Fruit fly (Drosophila melanogaster) whole organism, embryonic: ENCODE measurements around the gene CG43693.
A peak's percentile ranks its signal among the peaks of the same experiment; 100 is the strongest.

Experiments
- Atf-2 ChIP-seq: fragments of 200-800 bp; sonication (Bioruptor generic); optimal IDR thresholded peaks from 2 replicates; lab custom pipeline; 2016; ENCODE audit warnings: missing biosample characterization, missing genetic modification characterization
- Atf6 ChIP-seq: fragments of 200-800 bp; sonication (Bioruptor generic); IDR thresholded peaks from 2 replicates; pipeline ENCODE4 v1.3.6; 2022; ENCODE audit warnings: missing biosample characterization, missing genetic modification characterization
- Awh ChIP-seq: fragments of 200-800 bp; sonication (Bioruptor generic); IDR thresholded peaks from 2 replicates; pipeline ENCODE4, ENCODE4 v1.3.6; 2022; ENCODE audit warnings: missing biosample characterization, missing genetic modification characterization
- Blimp-1 ChIP-seq: fragments of 200-800 bp; sonication (Bioruptor generic); optimal IDR thresholded peaks from 3 replicates; lab custom pipeline; 2018; ENCODE audit warnings: missing biosample characterization, missing genetic modification characterization, mild to moderate bottlenecking, moderate library complexity, missing genetic modification reagents
- CG10274 ChIP-seq: fragments of 200-800 bp; sonication (Bioruptor generic); optimal IDR thresholded peaks from 3 replicates; lab custom pipeline; 2017; ENCODE audit warnings: missing biosample characterization, mild to moderate bottlenecking, missing genetic modification characterization
- CG10462 ChIP-seq: fragments of 200-800 bp; sonication (Bioruptor generic); optimal IDR thresholded peaks from 2 replicates; lab custom pipeline; 2016; ENCODE audit warnings: missing biosample characterization, missing genetic modification characterization
- CG10979 ChIP-seq: fragments of 200-800 bp; sonication (Bioruptor generic); optimal IDR thresholded peaks from 2 replicates; lab custom pipeline; 2018; ENCODE audit warnings: missing biosample characterization, mild to moderate bottlenecking, missing genetic modification characterization, moderate library complexity
- CG11398 ChIP-seq: fragments of 200-800 bp; sonication (Bioruptor generic); optimal IDR thresholded peaks from 2 replicates; lab custom pipeline; 2016; ENCODE audit warnings: missing biosample characterization, missing genetic modification characterization
- CG11456 ChIP-seq: fragments of 200-800 bp; sonication (Bioruptor generic); IDR thresholded peaks from 3 replicates; pipeline ENCODE4 v1.3.6; 2022; ENCODE audit warnings: missing biosample characterization, missing genetic modification characterization
- CG12659 ChIP-seq: fragments of 200-800 bp; sonication (Bioruptor generic); optimal IDR thresholded peaks from 3 replicates; lab custom pipeline; 2017; ENCODE audit warnings: mild to moderate bottlenecking, missing biosample characterization, missing genetic modification reagents, missing genetic modification characterization
- CG14710 ChIP-seq: fragments of 200-800 bp; sonication (Bioruptor generic); optimal IDR thresholded peaks from 3 replicates; lab custom pipeline; 2019; ENCODE audit warnings: missing biosample characterization, mild to moderate bottlenecking, missing genetic modification characterization, moderate library complexity
- CG17186 ChIP-seq: fragments of 200-800 bp; sonication (Bioruptor generic); optimal IDR thresholded peaks from 3 replicates; lab custom pipeline; 2017; ENCODE audit warnings: missing biosample characterization, missing genetic modification reagents, missing genetic modification characterization
- CG1792 ChIP-seq: fragments of 200-800 bp; sonication (Bioruptor generic); optimal IDR thresholded peaks from 2 replicates; lab custom pipeline; 2016; ENCODE audit warnings: missing biosample characterization, missing genetic modification characterization
- CG1832 ChIP-seq: fragments of 200-800 bp; sonication (Bioruptor generic); optimal IDR thresholded peaks from 2 replicates; lab custom pipeline; 2017; ENCODE audit warnings: missing biosample characterization, mild to moderate bottlenecking, missing genetic modification characterization, inconsistent platforms
- CG18476 ChIP-seq: fragments of 200-800 bp; sonication (Bioruptor generic); optimal IDR thresholded peaks from 2 replicates; lab custom pipeline; 2016; ENCODE audit warnings: missing biosample characterization, mild to moderate bottlenecking, missing genetic modification characterization
- CG2678 ChIP-seq: fragments of 200-800 bp; sonication (Bioruptor generic); optimal IDR thresholded peaks from 3 replicates; lab custom pipeline; 2019; ENCODE audit warnings: missing biosample characterization, mild to moderate bottlenecking, missing genetic modification characterization, moderate library complexity
- CG3065 ChIP-seq: fragments of 200-800 bp; sonication (Bioruptor generic); optimal IDR thresholded peaks from 2 replicates; lab custom pipeline; 2016; ENCODE audit warnings: missing biosample characterization, missing genetic modification characterization
- CG32767 ChIP-seq: fragments of 200-800 bp; sonication (Bioruptor generic); IDR thresholded peaks from 2 replicates; pipeline ENCODE4 v1.3.6; 2022; ENCODE audit warnings: missing biosample characterization, missing genetic modification characterization
- CG3847 ChIP-seq: fragments of 200-800 bp; sonication (Bioruptor generic); IDR thresholded peaks from 2 replicates; pipeline ENCODE4 v1.3.6; 2022; ENCODE audit warnings: missing biosample characterization, missing genetic modification characterization
- CG4707 ChIP-seq: fragments of 200-800 bp; sonication (Bioruptor generic); optimal IDR thresholded peaks from 2 replicates; lab custom pipeline; 2018; ENCODE audit warnings: missing biosample characterization, mild to moderate bottlenecking, missing genetic modification characterization, moderate library complexity
- CG8089 ChIP-seq: fragments of 200-800 bp; sonication (Bioruptor generic); optimal IDR thresholded peaks from 3 replicates; lab custom pipeline; 2016; ENCODE audit warnings: missing biosample characterization, missing genetic modification characterization
- CG8944 ChIP-seq: fragments of 200-800 bp; sonication (Bioruptor generic); optimal IDR thresholded peaks from 3 replicates; lab custom pipeline; 2016; ENCODE audit warnings: missing biosample characterization, missing genetic modification characterization
- CG9727 ChIP-seq: fragments of 200-800 bp; sonication (Bioruptor generic); optimal IDR thresholded peaks from 3 replicates; lab custom pipeline; 2017; ENCODE audit warnings: missing biosample characterization, mild to moderate bottlenecking, missing genetic modification characterization
- Dek ChIP-seq: fragments of 200-800 bp; sonication (Bioruptor generic); optimal IDR thresholded peaks from 3 replicates; lab custom pipeline; 2019; ENCODE audit warnings: missing biosample characterization, mild to moderate bottlenecking, missing genetic modification characterization, moderate library complexity
- Eip74EF ChIP-seq, 2 experiments: fragments of 200-800 bp in 1 of 2; fragments of >200 bp in 1 of 2; sonication (Bioruptor generic) in 1 of 2; optimal IDR thresholded peaks; 2 replicates each; lab custom pipeline; 2017 to 2019; ENCODE audit warnings: missing biosample characterization in 2 of 2, missing genetic modification characterization in 2 of 2, mild to moderate bottlenecking in 1 of 2, moderate library complexity in 1 of 2
- HLH4C ChIP-seq: fragments of 200-800 bp; sonication (Bioruptor generic); IDR thresholded peaks from 3 replicates; pipeline ENCODE4 v1.3.6; 2022; ENCODE audit warnings: missing biosample characterization, missing genetic modification characterization; ENCODE audit not compliant: partially characterized antibody
- Hey ChIP-seq: fragments of 200-800 bp; sonication (Bioruptor generic); optimal IDR thresholded peaks from 3 replicates; lab custom pipeline; 2018; ENCODE audit warnings: missing biosample characterization, mild to moderate bottlenecking, missing genetic modification characterization
- Lhr ChIP-seq: fragments of 200-800 bp; sonication (Bioruptor generic); optimal IDR thresholded peaks from 3 replicates; lab custom pipeline; 2017; ENCODE audit warnings: mild to moderate bottlenecking, missing biosample characterization, missing genetic modification reagents, missing genetic modification characterization
- NC2β ChIP-seq: fragments of 200-800 bp; sonication (Bioruptor generic); optimal IDR thresholded peaks from 2 replicates; lab custom pipeline; 2016; ENCODE audit warnings: missing biosample characterization, missing genetic modification characterization
- NK7.1 ChIP-seq: fragments of 200-800 bp; sonication (Bioruptor generic); optimal IDR thresholded peaks from 3 replicates; lab custom pipeline; 2016; ENCODE audit warnings: missing biosample characterization, missing genetic modification characterization
- Opbp ChIP-seq: fragments of 200-800 bp; sonication (Bioruptor generic); IDR thresholded peaks from 3 replicates; pipeline ENCODE4 v1.3.6; 2022; ENCODE audit warnings: missing biosample characterization, missing genetic modification characterization; ENCODE audit not compliant: partially characterized antibody
- PHDP ChIP-seq: fragments of 200-800 bp; sonication (Bioruptor generic); optimal IDR thresholded peaks from 3 replicates; lab custom pipeline; 2018; ENCODE audit warnings: missing biosample characterization, mild to moderate bottlenecking, missing genetic modification characterization, moderate library complexity
- Trl ChIP-seq, 3 experiments: fragments of >200 bp in 2 of 3; fragments of 200-800 bp in 1 of 3; sonication (Bioruptor generic) in 1 of 3; optimal IDR thresholded peaks; 2 replicates in 1 of 3; 3 replicates in 2 of 3; lab custom pipeline; 2016 to 2017; ENCODE audit warnings: missing biosample characterization in 1 of 3, missing genetic modification characterization in 1 of 3
- ap ChIP-seq: fragments of 200-800 bp; sonication (Bioruptor generic); IDR thresholded peaks from 2 replicates; pipeline ENCODE4 v1.3.6; 2022; ENCODE audit warnings: missing biosample characterization, missing genetic modification characterization
- bowl ChIP-seq: fragments of 200-800 bp; sonication (Bioruptor generic); IDR thresholded peaks from 2 replicates; pipeline ENCODE4 v1.3.6; 2022; ENCODE audit warnings: missing biosample characterization, missing genetic modification characterization
- cg ChIP-seq: fragments of 200-800 bp; sonication (Bioruptor generic); optimal IDR thresholded peaks from 3 replicates; lab custom pipeline; 2019; ENCODE audit warnings: missing biosample characterization, mild to moderate bottlenecking, missing genetic modification characterization, moderate library complexity
- ci ChIP-seq: fragments of 200-800 bp; sonication (Bioruptor generic); IDR thresholded peaks from 3 replicates; pipeline ENCODE4 v1.3.6; 2022; ENCODE audit warnings: missing biosample characterization, missing genetic modification characterization
- cwo ChIP-seq: fragments of 200-800 bp; sonication (Bioruptor generic); optimal IDR thresholded peaks from 3 replicates; lab custom pipeline; 2017; ENCODE audit warnings: missing biosample characterization, missing genetic modification characterization, mild to moderate bottlenecking, moderate library complexity, missing genetic modification reagents
- da ChIP-seq: fragments of 200-800 bp; sonication (Bioruptor generic); optimal IDR thresholded peaks from 2 replicates; lab custom pipeline; 2016; ENCODE audit warnings: missing biosample characterization, missing genetic modification characterization
- emc ChIP-seq: fragments of 200-800 bp; sonication (Bioruptor generic); optimal IDR thresholded peaks from 2 replicates; lab custom pipeline; 2016; ENCODE audit warnings: missing biosample characterization, missing genetic modification characterization
- fd64A ChIP-seq: fragments of 200-800 bp; sonication (Bioruptor generic); optimal IDR thresholded peaks from 3 replicates; lab custom pipeline; 2018; ENCODE audit warnings: missing biosample characterization, mild to moderate bottlenecking, missing genetic modification characterization
- klu ChIP-seq: fragments of 200-800 bp; sonication (Bioruptor generic); IDR thresholded peaks from 2 replicates; pipeline ENCODE4 v1.3.6; 2022; ENCODE audit warnings: missing biosample characterization, missing genetic modification characterization
- lbe ChIP-seq: fragments of 200-800 bp; sonication (Bioruptor generic); optimal IDR thresholded peaks from 2 replicates; lab custom pipeline; 2016; ENCODE audit warnings: missing biosample characterization, mild to moderate bottlenecking, missing genetic modification characterization
- luna ChIP-seq: fragments of 200-800 bp; sonication (Bioruptor generic); optimal IDR thresholded peaks from 2 replicates; lab custom pipeline; 2016; ENCODE audit warnings: missing biosample characterization, missing genetic modification characterization
- mld ChIP-seq: fragments of 200-800 bp; sonication (Bioruptor generic); IDR thresholded peaks from 3 replicates; pipeline ENCODE4 v1.3.6; 2022; ENCODE audit warnings: missing biosample characterization, missing genetic modification characterization; ENCODE audit not compliant: partially characterized antibody
- p53 ChIP-seq: fragments of 200-800 bp; sonication (Bioruptor generic); optimal IDR thresholded peaks from 2 replicates; lab custom pipeline; 2016; ENCODE audit warnings: missing biosample characterization, missing genetic modification characterization
- sim ChIP-seq: fragments of 200-800 bp; sonication (Bioruptor generic); IDR thresholded peaks from 2 replicates; pipeline ENCODE4 v1.3.6; 2022; ENCODE audit warnings: missing biosample characterization, missing genetic modification characterization
- trem ChIP-seq: fragments of 200-800 bp; optimal IDR thresholded peaks from 3 replicates; lab custom pipeline; 2019; ENCODE audit warnings: missing biosample characterization, mild to moderate bottlenecking, missing genetic modification characterization, moderate library complexity
- wor ChIP-seq: fragments of 200-800 bp; sonication (Bioruptor generic); IDR thresholded peaks from 2 replicates; pipeline ENCODE4 v1.3.6; 2022; ENCODE audit warnings: missing biosample characterization, missing genetic modification characterization

The CG43693 gene

dm6 chr3L:11074043-11074853 is 23.1 kb upstream of the CG43693 start, which contains the start of the genes Pfdn2 and Noc1:
Pfdn2 (minus strand) TSS chr3L:11074388.
Noc1 (plus strand) TSS chr3L:11074769.
- TF ChIP-seq cg (no peak), Dek (tag; lab: Kevin White, UChicago) (no peak), CG8944 (GFP tag; lab: Kevin White, UChicago) (no peak), CG1792 (GFP tag; lab: Kevin White, UChicago) (no peak), HLH4C (GFP tag; lab: Robert Waterston, UW) (no peak), NK7.1 (GFP tag; lab: Kevin White, UChicago) (no peak), Trl (optimal IDR thresholded peaks at IDR 0.05; lab: Kevin White, UChicago) (no peak), Trl (GFP tag; optimal IDR thresholded peaks at IDR 0.05; lab: Kevin White, UChicago) (peak; percentile 32), emc (GFP tag; lab: Kevin White, UChicago) (no peak), CG4707 (GFP tag; lab: Kevin White, UChicago) (no peak), ap (GFP tag; lab: Robert Waterston, UW) (no peak), CG18476 (GFP tag; lab: Kevin White, UChicago) (no peak), Opbp (GFP tag; lab: Robert Waterston, UW) (no peak), CG14710 (tag; lab: Kevin White, UChicago) (peak; percentile 73), CG10979 (peak; percentile 33), CG1832 (GFP tag; lab: Kevin White, UChicago) (no peak), Awh (GFP tag; lab: Robert Waterston, UW) (0 out of 2 replicates have a peak, but pooled peaks have one; percentile 15), bowl (no peak), p53 (GFP tag; lab: Kevin White, UChicago) (no peak), CG32767 (GFP tag; lab: Robert Waterston, UW) (0 out of 2 replicates have a peak, but pooled peaks have one; percentile 30), CG11456 (GFP tag; lab: Robert Waterston, UW) (no peak), NC2β (no peak), klu (GFP tag; lab: Robert Waterston, UW) (no peak), cwo (GFP tag; lab: Kevin White, UChicago) (peak; percentile 82), luna (GFP tag; lab: Kevin White, UChicago) (no peak), CG8089 (GFP tag; lab: Kevin White, UChicago) (no peak), CG3065 (GFP tag; lab: Kevin White, UChicago) (no peak), Atf-2 (GFP tag; lab: Kevin White, UChicago) (no peak), sim (GFP tag; lab: Robert Waterston, UW) (no peak), CG11398 (GFP tag; lab: Kevin White, UChicago) (no peak), Blimp-1 (no peak), lbe (no peak), fd64A (GFP tag; lab: Kevin White, UChicago) (no peak), CG12659 (GFP tag; lab: Kevin White, UChicago) (peak; percentile 74), CG2678 (tag; lab: Kevin White, UChicago) (no peak), CG10274 (GFP tag; lab: Kevin White, UChicago) (no peak), da (GFP tag; lab: Kevin White, UChicago) (no peak), CG10462 (GFP tag; lab: Kevin White, UChicago) (peak; percentile 31), Lhr (no peak), Eip74EF (GFP tag; optimal IDR thresholded peaks at IDR 0.05; lab: Kevin White, UChicago) (no peak), ci (GFP tag; lab: Robert Waterston, UW) (no peak), CG17186 (GFP tag; lab: Kevin White, UChicago) (no peak), Hey (no peak), Atf6 (GFP tag; lab: Robert Waterston, UW) (no peak), trem (tag; lab: Kevin White, UChicago) (no peak), CG3847 (GFP tag; lab: Robert Waterston, UW) (0 out of 2 replicates have a peak, but pooled peaks have one; percentile 26), mld (no peak), CG9727 (peak; percentile 39), wor (GFP tag; lab: Robert Waterston, UW) (no peak), PHDP (tag; lab: Kevin White, UChicago) (no peak)
